Worm (Caenorhabditis elegans) whole organism, L2 larva: ENCODE results near the gene F49C12.7.
"Not testable (repeated sequence)": the region's sequence is repeated elsewhere in the genome, so short reads cannot be mapped to it uniquely, and the experiment has no call there.

Experiments used
- R02D3.7 ChIP-seq: fragments of 150-350 bp; optimal IDR thresholded peaks from 2 replicates; lab custom pipeline; 2014; ENCODE audit warnings: missing biosample characterization, missing genetic modification characterization
- ZK546.5 ChIP-seq: sonication (generic microtip); optimal IDR thresholded peaks from 2 replicates; lab custom pipeline; 2017; ENCODE audit warnings: missing biosample characterization, missing genetic modification characterization
- ceh-16 ChIP-seq: fragments of 150-350 bp; optimal IDR thresholded peaks from 2 replicates; lab custom pipeline; 2014; ENCODE audit warnings: missing biosample characterization, missing genetic modification characterization
- egl-27 ChIP-seq: sonication (generic microtip); optimal IDR thresholded peaks from 3 replicates; lab custom pipeline; 2017; ENCODE audit warnings: missing biosample characterization, missing genetic modification reagents, missing genetic modification characterization
- elt-1 ChIP-seq: fragments of 150-350 bp; optimal IDR thresholded peaks from 2 replicates; lab custom pipeline; 2014; ENCODE audit warnings: missing biosample characterization, missing genetic modification characterization
- elt-3 ChIP-seq: sonication (generic microtip); optimal IDR thresholded peaks from 2 replicates; lab custom pipeline; 2017; ENCODE audit warnings: missing biosample characterization, missing genetic modification characterization
- fos-1 ChIP-seq: fragments of 150-350 bp; optimal IDR thresholded peaks from 2 replicates; lab custom pipeline; 2014; ENCODE audit warnings: missing biosample characterization, missing genetic modification characterization
- lin-39 ChIP-seq: fragments of 150-350 bp; optimal IDR thresholded peaks from 2 replicates; lab custom pipeline; 2014; ENCODE audit warnings: missing biosample characterization, missing genetic modification reagents, missing genetic modification characterization
- nhr-12 ChIP-seq: fragments of 150-350 bp; optimal IDR thresholded peaks from 2 replicates; lab custom pipeline; 2014; ENCODE audit warnings: missing biosample characterization, missing genetic modification characterization
- nhr-237 ChIP-seq: fragments of 150-350 bp; optimal IDR thresholded peaks from 2 replicates; lab custom pipeline; 2014; ENCODE audit warnings: missing biosample characterization, missing genetic modification characterization
- nhr-77 ChIP-seq: fragments of 150-350 bp; optimal IDR thresholded peaks from 2 replicates; lab custom pipeline; 2014; ENCODE audit warnings: missing biosample characterization, missing genetic modification characterization
- unc-39 ChIP-seq: fragments of 150-350 bp; optimal IDR thresholded peaks from 2 replicates; lab custom pipeline; 2014; ENCODE audit warnings: missing biosample characterization, missing genetic modification characterization
- zag-1 ChIP-seq: fragments of 150-350 bp; optimal IDR thresholded peaks from 2 replicates; lab custom pipeline; 2014; ENCODE audit warnings: missing biosample characterization, missing genetic modification characterization
- ztf-11 ChIP-seq: sonication (generic microtip); optimal IDR thresholded peaks from 2 replicates; lab custom pipeline; 2017; ENCODE audit warnings: missing biosample characterization, missing genetic modification characterization

DNA sequence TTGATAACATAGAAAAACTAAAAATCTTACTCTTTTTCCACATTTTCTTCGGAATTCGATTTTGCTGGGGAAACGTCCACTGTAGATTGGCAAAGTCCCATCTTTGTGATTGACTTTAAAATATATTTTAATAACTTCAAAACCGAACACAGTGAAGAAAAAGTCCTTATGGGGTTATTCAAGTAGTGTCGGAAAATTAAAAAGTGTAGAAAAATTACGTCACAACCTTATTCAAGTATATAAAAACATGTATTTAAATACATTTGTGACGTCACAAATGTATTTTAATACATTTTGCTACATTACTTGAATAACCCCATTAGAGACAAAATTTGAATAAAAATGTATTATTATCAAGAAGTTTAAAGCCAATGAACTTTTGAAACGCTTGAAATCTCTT, at the start of gene F49C12.7:
- not testable (repeated sequence) for TF ChIP-seq fos-1 (tag; lab: Kevin White, UChicago); nhr-77 (tag; lab: Kevin White, UChicago); elt-1 (tag; lab: Kevin White, UChicago); lin-39 (tag; lab: Kevin White, UChicago); ztf-11 (tag; lab: Kevin White, UChicago); ZK546.5 (tag; lab: Kevin White, UChicago); nhr-237 (tag; lab: Kevin White, UChicago); nhr-12 (tag; lab: Kevin White, UChicago); unc-39; elt-3; egl-27 (tag; lab: Kevin White, UChicago); ceh-16 (tag; lab: Kevin White, UChicago); zag-1 (tag; lab: Kevin White, UChicago); R02D3.7 (tag; lab: Kevin White, UChicago)
